Fruit fly (Drosophila melanogaster) whole organism, adult: ENCODE measurements around the gene pum.

Source experiments
- CG1620 ChIP-seq: fragments of 200-800 bp; sonication (Bioruptor generic); optimal IDR thresholded peaks from 2 replicates; lab custom pipeline; 2016; ENCODE audit warnings: missing biosample characterization, missing genetic modification characterization
- CG5204 ChIP-seq: fragments of 200-800 bp; sonication (Bioruptor generic); optimal IDR thresholded peaks from 2 replicates; lab custom pipeline; 2016; ENCODE audit warnings: missing biosample characterization, missing genetic modification characterization
- CG7101 ChIP-seq: fragments of 200-800 bp; sonication (Bioruptor generic); optimal IDR thresholded peaks from 2 replicates; lab custom pipeline; 2018; ENCODE audit warnings: missing biosample characterization, mild to moderate bottlenecking, missing genetic modification characterization, moderate library complexity
- Clk ChIP-seq: fragments of 200-800 bp; sonication (Bioruptor generic); optimal IDR thresholded peaks from 2 replicates; lab custom pipeline; 2017; ENCODE audit warnings: missing biosample characterization, missing genetic modification characterization
- Hr96 ChIP-seq: fragments of 200-800 bp; sonication (Bioruptor generic); optimal IDR thresholded peaks from 2 replicates; lab custom pipeline; 2016; ENCODE audit warnings: missing biosample characterization, missing genetic modification characterization
- bab1 ChIP-seq: fragments of 200-800 bp; sonication (Bioruptor generic); optimal IDR thresholded peaks from 3 replicates; lab custom pipeline; 2019; ENCODE audit warnings: missing biosample characterization, mild to moderate bottlenecking, missing genetic modification characterization, moderate library complexity
- cic ChIP-seq: fragments of 200-800 bp; sonication (Bioruptor generic); optimal IDR thresholded peaks from 2 replicates; lab custom pipeline; 2017; ENCODE audit warnings: missing biosample characterization, mild to moderate bottlenecking, missing genetic modification characterization, moderate library complexity
- cnc ChIP-seq, 2 experiments: fragments of >200 bp; optimal IDR thresholded peaks; 2 replicates each; lab custom pipeline; 2017
- kay ChIP-seq: fragments of 200-800 bp; sonication (Bioruptor generic); peaks from one replicate; lab custom pipeline; 2016; ENCODE audit warnings: missing biosample characterization, missing genetic modification characterization, borderline replicate concordance
- ovo ChIP-seq: fragments of 200-800 bp; sonication (Bioruptor generic); optimal IDR thresholded peaks from 2 replicates; lab custom pipeline; 2016; ENCODE audit warnings: missing biosample characterization, missing genetic modification characterization
- pad ChIP-seq: fragments of 200-800 bp; sonication (Bioruptor generic); optimal IDR thresholded peaks from 3 replicates; lab custom pipeline; 2017; ENCODE audit warnings: missing biosample characterization, missing genetic modification characterization, mild to moderate bottlenecking, moderate library complexity, missing genetic modification reagents
- toe ChIP-seq: fragments of 200-800 bp; sonication (Bioruptor generic); optimal IDR thresholded peaks from 2 replicates; lab custom pipeline; 2016; ENCODE audit warnings: missing biosample characterization, missing genetic modification characterization

DNA sequence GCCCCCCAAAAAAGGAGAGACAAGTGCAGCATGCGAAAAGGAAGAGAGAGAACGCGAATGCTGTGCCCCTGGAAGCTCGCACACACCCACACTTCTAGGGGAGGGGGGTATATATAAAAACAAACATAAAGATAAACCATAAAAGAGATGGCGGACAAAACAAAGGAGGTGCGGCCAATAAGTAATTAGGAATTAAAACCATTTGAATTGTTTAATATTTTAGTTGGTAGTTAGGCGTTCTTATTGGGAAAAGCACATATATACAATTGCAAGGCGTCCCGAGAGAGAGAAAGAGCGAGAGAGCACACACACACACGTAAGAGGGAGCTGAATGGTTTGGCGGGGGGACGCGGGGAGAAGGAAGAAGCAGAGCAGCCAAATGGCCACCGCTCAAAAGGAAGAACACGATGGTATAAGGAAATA is 1.4 kb downstream of the pum start:
- TF ChIP-seq cnc (optimal IDR thresholded peaks at IDR 0.05; lab: Kevin White, UChicago) (no peak), pad (GFP tag; lab: Kevin White, UChicago) (peak; percentile 38), cic (GFP tag; lab: Kevin White, UChicago) (no peak), CG1620 (GFP tag; lab: Kevin White, UChicago) (no peak), CG7101 (tag; lab: Kevin White, UChicago) (no peak), ovo (GFP tag; lab: Kevin White, UChicago) (no peak), Hr96 (GFP tag; lab: Kevin White, UChicago) (no peak), CG5204 (GFP tag; lab: Kevin White, UChicago) (no peak), toe (GFP tag; lab: Kevin White, UChicago) (no peak), kay (GFP tag; lab: Kevin White, UChicago) (no peak), Clk (no peak), bab1 (no peak)
